Worm (Caenorhabditis elegans) whole organism, L4 larva: ENCODE measurements around the gene Y75B8A.25.

Experiments used
- D1046.2 ChIP-seq: fragments of 200-800 bp; sonication (Bioruptor generic); IDR thresholded peaks from 2 replicates; pipeline ENCODE4 v1.3.6; 2022; ENCODE audit warnings: missing genetic modification characterization, missing compliant biosample characterization
- F37D6.2 ChIP-seq: sonication (generic microtip); optimal IDR thresholded peaks from 2 replicates; lab custom pipeline; 2016; ENCODE audit warnings: mild to moderate bottlenecking, missing genetic modification characterization, missing compliant biosample characterization
- F49E8.2 ChIP-seq: sonication (generic microtip); optimal IDR thresholded peaks from 2 replicates; lab custom pipeline; 2016; ENCODE audit warnings: missing compliant biosample characterization, mild to moderate bottlenecking, missing genetic modification characterization, borderline replicate concordance
- Y48G9A.11 ChIP-seq: fragments of 200-800 bp; sonication (Bioruptor generic); IDR thresholded peaks from 2 replicates; pipeline ENCODE4 v1.3.6; 2022; ENCODE audit warnings: missing genetic modification reagents, missing genetic modification characterization, missing compliant biosample characterization
- Y75B8A.6 ChIP-seq: fragments of 200-800 bp; sonication (Bioruptor generic); IDR thresholded peaks from 2 replicates; pipeline ENCODE4 v1.3.6; 2022; ENCODE audit warnings: missing genetic modification reagents, missing genetic modification characterization, missing compliant biosample characterization
- aha-1 ChIP-seq: fragments of 150-350 bp; peaks from one replicate; lab custom pipeline; 2014; ENCODE audit warnings: missing biosample characterization, missing genetic modification characterization
- ama-1 ChIP-seq: fragments of 150-350 bp; optimal IDR thresholded peaks from 2 replicates; lab custom pipeline; 2014; ENCODE audit warnings: inconsistent platforms, mixed read lengths
- arid-1 ChIP-seq: fragments of 200-800 bp; sonication (Bioruptor generic); conservative IDR thresholded peaks from 2 replicates; pipeline ENCODE4 v1.3.6; 2022; ENCODE audit warnings: missing genetic modification reagents, missing genetic modification characterization, missing compliant biosample characterization
- attf-4 ChIP-seq: sonication (generic microtip); optimal IDR thresholded peaks from 3 replicates; lab custom pipeline; 2017; ENCODE audit warnings: missing biosample characterization, missing genetic modification characterization
- ceh-32 ChIP-seq: sonication (generic microtip); optimal IDR thresholded peaks from 2 replicates; lab custom pipeline; 2016; ENCODE audit warnings: mild to moderate bottlenecking, missing genetic modification characterization, missing compliant biosample characterization; ENCODE audit not compliant: poor library complexity
- ceh-44 ChIP-seq: fragments of 200-800 bp; sonication (Bioruptor generic); IDR thresholded peaks from 2 replicates; pipeline ENCODE4 v1.3.6; 2022; ENCODE audit warnings: missing genetic modification reagents, missing genetic modification characterization, missing compliant biosample characterization
- ceh-82 ChIP-seq: sonication (generic microtip); optimal IDR thresholded peaks from 2 replicates; lab custom pipeline; 2017; ENCODE audit warnings: missing biosample characterization, missing genetic modification characterization
- daf-12 ChIP-seq: fragments of 150-350 bp; optimal IDR thresholded peaks from 2 replicates; lab custom pipeline; 2014; ENCODE audit warnings: missing biosample characterization, missing genetic modification reagents, missing genetic modification characterization
- daf-19 ChIP-seq: fragments of 200-800 bp; sonication (Bioruptor generic); conservative IDR thresholded peaks from 2 replicates; pipeline ENCODE4 v1.3.6; 2022; ENCODE audit warnings: missing genetic modification characterization, missing compliant biosample characterization
- daf-8 ChIP-seq: fragments of 200-800 bp; sonication (Bioruptor generic); IDR thresholded peaks from 2 replicates; pipeline ENCODE4 v1.3.6; 2022; ENCODE audit warnings: missing genetic modification characterization, missing compliant biosample characterization
- dmd-6 ChIP-seq: fragments of 200-800 bp; sonication (Bioruptor generic); IDR thresholded peaks from 2 replicates; pipeline ENCODE4 v1.3.6; 2022; ENCODE audit warnings: missing genetic modification reagents, missing genetic modification characterization, missing compliant biosample characterization
- dmd-8 ChIP-seq: fragments of 200-800 bp; sonication (Bioruptor generic); IDR thresholded peaks from 2 replicates; pipeline ENCODE4 v1.3.6; 2022; ENCODE audit warnings: missing genetic modification characterization, missing compliant biosample characterization
- dmd-9 ChIP-seq: fragments of 200-800 bp; sonication (Bioruptor generic); IDR thresholded peaks from 2 replicates; pipeline ENCODE4 v1.3.6; 2022; ENCODE audit warnings: missing genetic modification reagents, missing genetic modification characterization, missing compliant biosample characterization
- dpl-1 ChIP-seq: fragments of 150-350 bp; optimal IDR thresholded peaks from 2 replicates; lab custom pipeline; 2014; ENCODE audit warnings: missing biosample characterization, missing genetic modification reagents, missing genetic modification characterization
- duxl-1 ChIP-seq: sonication (generic microtip); optimal IDR thresholded peaks from 2 replicates; lab custom pipeline; 2016; ENCODE audit warnings: mild to moderate bottlenecking, missing genetic modification characterization, moderate library complexity, missing compliant biosample characterization; ENCODE audit not compliant: poor library complexity
- dve-1 ChIP-seq: sonication (generic microtip); optimal IDR thresholded peaks from 2 replicates; lab custom pipeline; 2017; ENCODE audit warnings: antibody characterized with exemption, mild to moderate bottlenecking, missing genetic modification characterization, missing compliant biosample characterization; ENCODE audit not compliant: insufficient read depth
- egl-27 ChIP-seq: sonication (generic microtip); optimal IDR thresholded peaks from 3 replicates; lab custom pipeline; 2017; ENCODE audit warnings: missing biosample characterization, missing genetic modification reagents, missing genetic modification characterization
- fkh-10 ChIP-seq: fragments of 150-350 bp; optimal IDR thresholded peaks from 2 replicates; lab custom pipeline; 2014; ENCODE audit warnings: missing biosample characterization, missing genetic modification reagents, missing genetic modification characterization
- gei-8 ChIP-seq: fragments of 200-800 bp; sonication (Bioruptor generic); optimal IDR thresholded peaks from 2 replicates; lab custom pipeline; 2018; ENCODE audit warnings: mild to moderate bottlenecking, missing genetic modification characterization, missing compliant biosample characterization
- hif-1 ChIP-seq, 2 experiments: sonication (generic microtip); optimal IDR thresholded peaks; 2 replicates each; lab custom pipeline; 2016 to 2017; ENCODE audit warnings: missing compliant biosample characterization in 2 of 2, missing genetic modification characterization in 2 of 2, missing genetic modification reagents in 2 of 2, missing genotype in 2 of 2, mild to moderate bottlenecking in 1 of 2
- hlh-30 ChIP-seq: sonication (generic microtip); optimal IDR thresholded peaks from 2 replicates; lab custom pipeline; 2017; ENCODE audit warnings: antibody characterized with exemption, mild to moderate bottlenecking, missing genetic modification characterization, missing compliant biosample characterization; ENCODE audit not compliant: insufficient read depth
- lin-1 ChIP-seq: fragments of 200-800 bp; sonication (Bioruptor generic); IDR thresholded peaks from 2 replicates; pipeline ENCODE4 v1.3.6; 2022; ENCODE audit warnings: missing genetic modification reagents, missing genetic modification characterization, missing compliant biosample characterization
- lin-29 ChIP-seq: fragments of 200-800 bp; sonication (Bioruptor generic); IDR thresholded peaks from 2 replicates; pipeline ENCODE4 v1.3.6; 2022; ENCODE audit warnings: missing genetic modification reagents, missing genetic modification characterization, missing compliant biosample characterization
- madf-5 ChIP-seq, 2 experiments: fragments of 200-800 bp; sonication (Bioruptor generic); IDR thresholded peaks; 2 replicates each; pipeline ENCODE4 v1.3.6; 2022; ENCODE audit warnings: missing compliant biosample characterization in 2 of 2, missing genetic modification characterization in 2 of 2
- mdl-1 ChIP-seq, 2 experiments: fragments of 150-350 bp in 1 of 2; sonication (generic microtip) in 1 of 2; optimal IDR thresholded peaks; 2 replicates each; lab custom pipeline; 2014 to 2017; ENCODE audit warnings: missing biosample characterization in 2 of 2, missing genetic modification characterization in 2 of 2
- mdt-29 ChIP-seq: fragments of 200-800 bp; sonication (Bioruptor generic); IDR thresholded peaks from 2 replicates; pipeline ENCODE4 v1.3.6; 2022; ENCODE audit warnings: missing genetic modification reagents, missing genetic modification characterization, missing compliant biosample characterization
- mep-1 ChIP-seq: fragments of 150-350 bp; sonication (generic microtip); optimal IDR thresholded peaks from 3 replicates; lab custom pipeline; 2014; ENCODE audit warnings: missing biosample characterization, missing genetic modification characterization
- mes-2 ChIP-seq: sonication (generic microtip); optimal IDR thresholded peaks from 2 replicates; lab custom pipeline; 2016; ENCODE audit warnings: missing genotype, mild to moderate bottlenecking, missing genetic modification characterization, missing compliant biosample characterization; ENCODE audit not compliant: poor library complexity, severe bottlenecking
- mxl-2 ChIP-seq: fragments of 200-800 bp; sonication (Bioruptor generic); conservative IDR thresholded peaks from 2 replicates; pipeline ENCODE4 v1.3.6; 2022; ENCODE audit warnings: missing genetic modification reagents, missing genetic modification characterization, missing compliant biosample characterization
- nhr-10 ChIP-seq: fragments of 150-350 bp; optimal IDR thresholded peaks from 2 replicates; lab custom pipeline; 2014; ENCODE audit warnings: missing biosample characterization, missing genetic modification characterization
- nhr-111 ChIP-seq: fragments of 200-800 bp; sonication (Bioruptor generic); optimal IDR thresholded peaks from 2 replicates; lab custom pipeline; 2018; ENCODE audit warnings: mild to moderate bottlenecking, missing genetic modification characterization, missing compliant biosample characterization
- nhr-25 ChIP-seq: sonication (generic microtip); optimal IDR thresholded peaks from 2 replicates; lab custom pipeline; 2017; ENCODE audit warnings: missing genetic modification characterization, mild to moderate bottlenecking, missing compliant biosample characterization, antibody characterized with exemption, moderate library complexity, borderline replicate concordance; ENCODE audit not compliant: insufficient read depth
- nhr-28 ChIP-seq: fragments of 150-350 bp; optimal IDR thresholded peaks from 2 replicates; lab custom pipeline; 2014; ENCODE audit warnings: missing biosample characterization, missing genetic modification characterization
- nhr-6 ChIP-seq: fragments of 150-350 bp; optimal IDR thresholded peaks from 2 replicates; lab custom pipeline; 2014; ENCODE audit warnings: missing biosample characterization, missing genetic modification characterization
- nhr-76 ChIP-seq: fragments of 150-350 bp; optimal IDR thresholded peaks from 2 replicates; lab custom pipeline; 2014; ENCODE audit warnings: missing biosample characterization, missing genetic modification characterization
- pha-4 ChIP-seq, 2 experiments: fragments of 150-350 bp in 1 of 2; fragments of 200-800 bp in 1 of 2; sonication (Bioruptor generic) in 1 of 2; IDR thresholded peaks in 1 of 2; optimal IDR thresholded peaks in 1 of 2; 2 replicates each; pipeline versions ENCODE4 v1.3.6 to Lab custom; 2014 to 2022; ENCODE audit warnings: missing genetic modification characterization in 2 of 2, missing genetic modification reagents in 2 of 2, missing biosample characterization in 1 of 2, missing compliant biosample characterization in 1 of 2
- saeg-2 ChIP-seq: fragments of 200-800 bp; sonication (Bioruptor generic); IDR thresholded peaks from 2 replicates; pipeline ENCODE4 v1.3.6; 2022; ENCODE audit warnings: missing genetic modification reagents, missing genetic modification characterization, missing compliant biosample characterization
- skn-1 ChIP-seq: fragments of 150-350 bp; optimal IDR thresholded peaks from 2 replicates; lab custom pipeline; 2014; ENCODE audit warnings: missing biosample characterization, missing genetic modification characterization
- spr-3 ChIP-seq: fragments of 200-800 bp; sonication (Bioruptor generic); optimal IDR thresholded peaks from 2 replicates; lab custom pipeline; 2018; ENCODE audit warnings: mild to moderate bottlenecking, missing genetic modification characterization, missing compliant biosample characterization
- tra-1 ChIP-seq: fragments of 200-800 bp; sonication (Bioruptor generic); IDR thresholded peaks from 2 replicates; pipeline ENCODE4 v1.3.6; 2022; ENCODE audit warnings: missing genetic modification reagents, missing genetic modification characterization, missing compliant biosample characterization
- unc-39 ChIP-seq: sonication (generic microtip); optimal IDR thresholded peaks from 2 replicates; lab custom pipeline; 2017; ENCODE audit warnings: missing biosample characterization, missing genetic modification characterization
- vab-7 ChIP-seq: fragments of 200-800 bp; sonication (Bioruptor generic); IDR thresholded peaks from 2 replicates; pipeline ENCODE4 v1.3.6; 2022; ENCODE audit warnings: missing genetic modification reagents, missing genetic modification characterization, missing compliant biosample characterization
- zip-2 ChIP-seq: fragments of 150-350 bp; optimal IDR thresholded peaks from 2 replicates; lab custom pipeline; 2014; ENCODE audit warnings: missing biosample characterization, missing genetic modification characterization

The Y75B8A.25 gene

ce11 chrIII:12250114-12250792, 23.6 kb upstream of the Y75B8A.25 start, which contains the start of the genes tim-1 and Y75B8A.23 (continued):
- TF ChIP-seq ceh-32 (tag; lab: Kevin White, UChicago): peak; percentile 51
- no peak for TF ChIP-seq nhr-10 (tag; lab: Kevin White, UChicago)
- no peak for TF ChIP-seq mxl-2 (GFP tag; lab: Robert Waterston, UW)
- TF ChIP-seq zip-2 (tag; lab: Kevin White, UChicago): peak; percentile 60
- TF ChIP-seq gei-8 (GFP tag; lab: Kevin White, UChicago): peak; percentile 60
- peak; percentile 92 for TF ChIP-seq mdt-29 (GFP tag; lab: Robert Waterston, UW)
- TF ChIP-seq lin-29 (GFP tag; lab: Robert Waterston, UW): peak; percentile 36
- TF ChIP-seq ceh-82 (tag; lab: Kevin White, UChicago): no peak
- TF ChIP-seq daf-8 (GFP tag; lab: Robert Waterston, UW): 0 out of 2 replicates have a peak, but pooled peaks have one; percentile 52
- no peak for TF ChIP-seq daf-19
- TF ChIP-seq Y48G9A.11: peak; percentile 57
- TF ChIP-seq egl-27: peak; percentile 11
- TF ChIP-seq dmd-9 (GFP tag; lab: Robert Waterston, UW): peak; percentile 90
- TF ChIP-seq skn-1 (tag; lab: Kevin White, UChicago): no peak
- TF ChIP-seq hlh-30 (tag; lab: Kevin White, UChicago): peak; percentile 92
- peak; percentile 89 for TF ChIP-seq arid-1 (GFP tag; lab: Robert Waterston, UW)
- TF ChIP-seq nhr-25 (tag; lab: Kevin White, UChicago): peak; percentile 68
- peak; percentile 80 for TF ChIP-seq vab-7 (GFP tag; lab: Robert Waterston, UW)
- no peak for TF ChIP-seq daf-12 (tag; lab: Kevin White, UChicago)
- TF ChIP-seq tra-1 (GFP tag; lab: Robert Waterston, UW): 0 out of 2 replicates have a peak, but pooled peaks have one; percentile 31
- peak; percentile 75 for TF ChIP-seq ceh-44 (GFP tag; lab: Robert Waterston, UW)
- peak; percentile 39; the same call in 1 of the 2 replicates for TF ChIP-seq dmd-8 (GFP tag; lab: Robert Waterston, UW)
- TF ChIP-seq spr-3 (GFP tag; lab: Kevin White, UChicago): peak; percentile 90
- peak; percentile 69 for TF ChIP-seq F37D6.2 (tag; lab: Kevin White, UChicago)
- peak; percentile 99 for TF ChIP-seq aha-1 (tag; lab: Kevin White, UChicago)
- peak; percentile 100 for TF ChIP-seq ama-1 (lab: Kevin White, UChicago)
- TF ChIP-seq nhr-111 (GFP tag; lab: Kevin White, UChicago): no peak
- TF ChIP-seq fkh-10 (GFP tag; lab: Kevin White, UChicago): peak; percentile 32
- TF ChIP-seq dmd-6 (GFP tag; lab: Robert Waterston, UW): peak; percentile 87
- TF ChIP-seq attf-4 (tag; lab: Kevin White, UChicago): no peak
- TF ChIP-seq saeg-2 (GFP tag; lab: Robert Waterston, UW): no peak
- peak; percentile 93 for TF ChIP-seq F49E8.2 (tag; lab: Kevin White, UChicago)
- peak; percentile 91 for TF ChIP-seq nhr-6 (tag; lab: Kevin White, UChicago)
- peak; percentile 81; the same call in 1 of the 2 replicates for TF ChIP-seq pha-4 (GFP tag; IDR thresholded peaks at IDR 0.05; lab: Robert Waterston, UW)
- TF ChIP-seq pha-4 (tag; optimal IDR thresholded peaks at IDR 0.05; lab: Kevin White, UChicago): no peak
- peak; percentile 98 for TF ChIP-seq dpl-1
- TF ChIP-seq nhr-76 (tag; lab: Kevin White, UChicago): no peak
- TF ChIP-seq dve-1 (tag; lab: Kevin White, UChicago): peak; percentile 98
- TF ChIP-seq mep-1 (tag; lab: Kevin White, UChicago): peak; percentile 98
- TF ChIP-seq madf-5 (GFP tag; IDR thresholded peaks at IDR 0.05; lab: Robert Waterston, UW): no peak
- peak; percentile 86 for TF ChIP-seq duxl-1 (tag; lab: Kevin White, UChicago)
- TF ChIP-seq Y75B8A.6 (GFP tag; lab: Robert Waterston, UW): no peak
- TF ChIP-seq lin-1 (GFP tag; lab: Robert Waterston, UW): peak; percentile 75
- peak; percentile 51; the same call in 1 of the 2 replicates for TF ChIP-seq D1046.2 (GFP tag; lab: Robert Waterston, UW)
- no peak for TF ChIP-seq unc-39 (tag; lab: Kevin White, UChicago)
- peak; percentile 92 for TF ChIP-seq nhr-28 (tag; lab: Kevin White, UChicago)
- peak; percentile 49 to 73 for TF ChIP-seq mdl-1 (tag; optimal IDR thresholded peaks at IDR 0.05; lab: Kevin White, UChicago)
- peak; percentile 24 to 73 for TF ChIP-seq hif-1 (tag; optimal IDR thresholded peaks at IDR 0.05; lab: Kevin White, UChicago)
- TF ChIP-seq mes-2 (tag; lab: Kevin White, UChicago): peak; percentile 96
